Worm (Caenorhabditis elegans) whole organism, midembryonic: ENCODE data around the gene srz-6.

Source experiments
- T22C8.4 ChIP-seq: fragments of 200-800 bp; sonication (Bioruptor generic); IDR thresholded peaks from 2 replicates; pipeline ENCODE4 v1.3.6; 2022; ENCODE audit warnings: missing genetic modification characterization, missing compliant biosample characterization
- cog-1 ChIP-seq: sonication (generic microtip); optimal IDR thresholded peaks from 2 replicates; lab custom pipeline; 2016; ENCODE audit warnings: missing genetic modification characterization, missing compliant biosample characterization
- flt-1 ChIP-seq: fragments of 200-800 bp; sonication (Bioruptor generic); IDR thresholded peaks from 2 replicates; pipeline ENCODE4 v1.3.6; 2022; ENCODE audit warnings: missing genetic modification characterization, missing compliant biosample characterization
- med-1 ChIP-seq: sonication (generic microtip); optimal IDR thresholded peaks from 2 replicates; lab custom pipeline; 2017; ENCODE audit warnings: missing genetic modification characterization, mild to moderate bottlenecking, missing compliant biosample characterization, antibody characterized with exemption, missing genetic modification reagents; ENCODE audit not compliant: insufficient read depth
- ref-1 ChIP-seq: fragments of 200-800 bp; sonication (Bioruptor generic); conservative IDR thresholded peaks from 2 replicates; pipeline ENCODE4 v1.3.6; 2022; ENCODE audit warnings: missing genetic modification reagents, missing genetic modification characterization, missing compliant biosample characterization
- tab-1 ChIP-seq: fragments of 200-800 bp; sonication (Bioruptor generic); IDR thresholded peaks from 2 replicates; pipeline ENCODE4 v1.3.6; 2022; ENCODE audit warnings: missing genetic modification characterization, missing compliant biosample characterization
- ztf-23 ChIP-seq: fragments of 200-800 bp; sonication (Bioruptor generic); IDR thresholded peaks from 2 replicates; pipeline ENCODE4 v1.3.6; 2022; ENCODE audit warnings: missing genetic modification reagents, missing genetic modification characterization, missing compliant biosample characterization
- ztf-29 ChIP-seq: fragments of 200-800 bp; sonication (Bioruptor generic); IDR thresholded peaks from 2 replicates; pipeline ENCODE4 v1.3.6; 2022; ENCODE audit warnings: missing genetic modification reagents, missing genetic modification characterization, missing compliant biosample characterization

DNA sequence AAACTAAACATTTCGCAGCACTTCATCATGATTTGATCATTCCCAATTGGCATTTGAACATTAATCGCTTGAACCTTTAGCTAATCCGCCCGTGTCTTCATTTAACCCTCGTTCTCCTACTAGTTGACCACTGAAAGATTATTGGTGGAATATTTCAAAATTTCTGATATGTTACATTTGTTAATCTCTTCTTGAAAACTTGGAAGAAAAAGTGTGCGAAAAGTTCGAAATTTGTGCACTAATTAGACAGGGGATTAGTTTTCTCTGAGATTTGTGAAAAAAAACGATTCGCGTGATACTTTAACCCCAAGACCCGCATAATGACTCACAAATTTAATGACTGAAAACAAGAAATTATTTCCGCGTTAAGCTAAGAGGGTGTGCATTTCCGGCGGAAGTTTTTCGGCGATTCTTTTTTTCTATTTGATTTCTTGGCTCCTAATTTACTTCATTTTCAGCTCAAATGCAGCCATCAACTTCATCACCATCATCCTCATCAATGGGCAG, 43.3 kb downstream of the srz-6 start, which contains the start of gene nimk-1:
- TF ChIP-seq med-1 (GFP tag; lab: Kevin White, UChicago) (no peak), cog-1 (no peak), T22C8.4 (GFP tag; lab: Robert Waterston, UW) (no peak), ref-1 (GFP tag; lab: Robert Waterston, UW) (no peak), flt-1 (GFP tag; lab: Robert Waterston, UW) (no peak), ztf-29 (GFP tag; lab: Robert Waterston, UW) (no peak), ztf-23 (GFP tag; lab: Robert Waterston, UW) (no peak), tab-1 (GFP tag; lab: Robert Waterston, UW) (no peak)
